Fruit fly (Drosophila melanogaster) whole organism: Measurements from ENCODE around the gene Ugt307A1.

Source experiments
- CG8478 ChIP-seq: fragments of >200 bp; optimal IDR thresholded peaks from 2 replicates; lab custom pipeline; 2018; ENCODE audit warnings: inconsistent platforms
- Dll ChIP-seq: fragments of >200 bp; optimal IDR thresholded peaks from 2 replicates; lab custom pipeline; 2017
- EcR ChIP-seq, 2 experiments: fragments of >200 bp; optimal IDR thresholded peaks; 2 replicates each; lab custom pipeline; 2017; ENCODE audit warnings: missing biosample characterization in 2 of 2, missing genetic modification characterization in 2 of 2, missing genetic modification reagents in 2 of 2
- pan ChIP-seq: fragments of >200 bp; optimal IDR thresholded peaks from 2 replicates; lab custom pipeline; 2017
- psq ChIP-seq: fragments of >200 bp; optimal IDR thresholded peaks from 2 replicates; lab custom pipeline; 2017

DNA sequence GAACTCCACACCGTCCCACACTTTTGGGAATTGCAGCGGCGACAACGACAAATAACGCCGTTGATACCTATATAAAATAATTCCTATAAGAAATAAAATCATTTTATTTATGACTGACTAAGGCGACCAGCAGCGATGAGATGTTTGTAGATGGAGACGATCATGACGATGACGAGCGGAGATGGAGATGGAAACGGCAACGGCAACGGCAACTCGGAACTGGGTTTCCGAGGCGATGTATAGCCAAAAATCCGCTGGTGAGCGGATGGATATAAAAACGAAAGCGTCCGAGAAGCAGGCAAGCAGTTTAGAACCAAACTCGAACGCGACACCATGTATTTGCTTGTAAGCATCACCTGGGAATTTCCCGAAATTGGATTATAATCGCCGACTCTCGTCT lies 46.4 kb upstream of the Ugt307A1 start, which contains the start of gene Pcp:
- no peak for TF ChIP-seq pan (lab: Kevin White, UChicago)
- TF ChIP-seq psq = no peak
- no peak for TF ChIP-seq EcR (GFP tag; optimal IDR thresholded peaks at IDR 0.05; lab: Kevin White, UChicago)
- no peak for TF ChIP-seq CG8478 (lab: Kevin White, UChicago)
- no peak for TF ChIP-seq Dll (lab: Kevin White, UChicago)
